Fruit fly (Drosophila melanogaster) Kc167 (cell line): Measurements from ENCODE around the gene CG6793.

Experiments
- Myc ChIP-seq: fragments of >200 bp; optimal IDR thresholded peaks from 2 replicates; lab custom pipeline; 2017; ENCODE audit warnings: missing external identifiers
- Sin3A ChIP-seq: fragments of >200 bp; optimal IDR thresholded peaks from 2 replicates; lab custom pipeline; 2018; ENCODE audit warnings: missing external identifiers
- h ChIP-seq: fragments of >200 bp; optimal IDR thresholded peaks from 3 replicates; lab custom pipeline; 2018; ENCODE audit warnings: missing external identifiers
- insv ChIP-seq: fragments of >200 bp; optimal IDR thresholded peaks from 3 replicates; lab custom pipeline; 2018; ENCODE audit warnings: missing external identifiers
- psq ChIP-seq: fragments of >200 bp; optimal IDR thresholded peaks from 2 replicates; lab custom pipeline; 2017; ENCODE audit warnings: missing external identifiers

dm6 chr3L:12004136-12004535, 38.1 kb upstream of the CG6793 start:
- TF ChIP-seq psq (lab: Kevin White, UChicago) (no peak), Myc (lab: Kevin White, UChicago) (no peak), insv (lab: Kevin White, UChicago) (no peak), h (lab: Kevin White, UChicago) (no peak), Sin3A (no peak)
